Worm (Caenorhabditis elegans) whole organism, L1 larva: ENCODE results near the gene C06A1.6.
A peak's percentile ranks its signal among the peaks of the same experiment; 100 is the strongest.

Experiments used
- C04F5.9 ChIP-seq: sonication (generic microtip); optimal IDR thresholded peaks from 2 replicates; lab custom pipeline; 2016; ENCODE audit warnings: missing genetic modification characterization, missing compliant biosample characterization
- C16A3.4 ChIP-seq: fragments of 150-350 bp; optimal IDR thresholded peaks from 2 replicates; lab custom pipeline; 2014; ENCODE audit warnings: missing biosample characterization, missing genetic modification characterization
- Y116A8C.19 ChIP-seq: sonication (generic microtip); optimal IDR thresholded peaks from 2 replicates; lab custom pipeline; 2016; ENCODE audit warnings: missing compliant biosample characterization, missing genetic modification characterization, borderline replicate concordance
- aly-2 ChIP-seq: fragments of 150-350 bp; optimal IDR thresholded peaks from 2 replicates; lab custom pipeline; 2014; ENCODE audit warnings: missing biosample characterization, missing genetic modification characterization
- ceh-8 ChIP-seq: fragments of 200-800 bp; sonication (Bioruptor generic); optimal IDR thresholded peaks from 2 replicates; lab custom pipeline; 2018; ENCODE audit warnings: mild to moderate bottlenecking, missing genetic modification characterization, moderate library complexity, missing compliant biosample characterization
- ces-1 ChIP-seq: fragments of 150-350 bp; optimal IDR thresholded peaks from 2 replicates; lab custom pipeline; 2014; ENCODE audit warnings: missing biosample characterization, missing genetic modification reagents, missing genetic modification characterization
- efl-1 ChIP-seq, 4 experiments: fragments of 150-350 bp; optimal IDR thresholded peaks in 3 of 4; peaks in 1 of 4; 1 replicate in 1 of 4; 2 replicates in 3 of 4; lab custom pipeline; 2014; ENCODE audit warnings: missing biosample characterization in 2 of 4, missing genetic modification characterization in 2 of 4, missing genetic modification reagents in 2 of 4
- egl-27 ChIP-seq, 2 experiments: fragments of 150-350 bp in 1 of 2; sonication (generic microtip); optimal IDR thresholded peaks; 3 replicates each; lab custom pipeline; 2017 to 2018; ENCODE audit warnings: missing biosample characterization in 2 of 2, missing genetic modification characterization in 2 of 2, missing genetic modification reagents in 2 of 2
- elt-3 ChIP-seq, 6 experiments: fragments of 150-350 bp in 1 of 6; sonication (generic microtip); optimal IDR thresholded peaks; 2 replicates each; lab custom pipeline; 2017 to 2018; ENCODE audit warnings: missing biosample characterization in 6 of 6, missing genetic modification characterization in 6 of 6, inconsistent platforms in 1 of 6
- fkh-10 ChIP-seq: sonication (generic microtip); optimal IDR thresholded peaks from 2 replicates; lab custom pipeline; 2017; ENCODE audit warnings: missing biosample characterization, missing genetic modification reagents, missing genetic modification characterization
- fkh-8 ChIP-seq: sonication (generic microtip); optimal IDR thresholded peaks from 2 replicates; lab custom pipeline; 2016; ENCODE audit warnings: mild to moderate bottlenecking, missing genetic modification characterization, missing compliant biosample characterization
- hlh-17 ChIP-seq: fragments of 200-800 bp; sonication (Bioruptor generic); optimal IDR thresholded peaks from 2 replicates; lab custom pipeline; 2018; ENCODE audit warnings: missing genetic modification characterization, mild to moderate bottlenecking, missing compliant biosample characterization, moderate library complexity, borderline replicate concordance
- lin-35 ChIP-seq, 2 experiments: fragments of 150-350 bp; optimal IDR thresholded peaks; 2 replicates each; lab custom pipeline; 2014; ENCODE audit warnings: missing biosample characterization in 2 of 2, missing genetic modification characterization in 2 of 2, missing genetic modification reagents in 2 of 2
- lin-39 ChIP-seq: fragments of 150-350 bp; optimal IDR thresholded peaks from 2 replicates; lab custom pipeline; 2014; ENCODE audit warnings: missing biosample characterization, missing genetic modification reagents, missing genetic modification characterization
- lir-3 ChIP-seq: sonication (generic microtip); optimal IDR thresholded peaks from 2 replicates; lab custom pipeline; 2016; ENCODE audit warnings: mild to moderate bottlenecking, missing genetic modification characterization, moderate library complexity, missing compliant biosample characterization; ENCODE audit not compliant: poor library complexity
- mep-1 ChIP-seq: fragments of 150-350 bp; optimal IDR thresholded peaks from 2 replicates; lab custom pipeline; 2014; ENCODE audit warnings: missing biosample characterization, missing genetic modification characterization
- nhr-12 ChIP-seq: sonication (generic microtip); optimal IDR thresholded peaks from 2 replicates; lab custom pipeline; 2017; ENCODE audit warnings: missing biosample characterization, missing genetic modification characterization
- nhr-19 ChIP-seq: fragments of 200-800 bp; sonication (Bioruptor generic); conservative IDR thresholded peaks from 2 replicates; pipeline ENCODE4 v1.3.6; 2022; ENCODE audit warnings: missing genetic modification characterization, missing compliant biosample characterization
- nhr-20 ChIP-seq: sonication (generic microtip); optimal IDR thresholded peaks from 2 replicates; lab custom pipeline; 2016; ENCODE audit warnings: mild to moderate bottlenecking, missing genetic modification characterization, missing compliant biosample characterization
- nhr-237 ChIP-seq: fragments of 150-350 bp; optimal IDR thresholded peaks from 2 replicates; lab custom pipeline; 2014; ENCODE audit warnings: missing biosample characterization, missing genetic modification characterization
- nhr-28 ChIP-seq: fragments of 150-350 bp; optimal IDR thresholded peaks from 2 replicates; lab custom pipeline; 2014; ENCODE audit warnings: missing biosample characterization, missing genetic modification characterization
- nhr-47 ChIP-seq: sonication (generic microtip); optimal IDR thresholded peaks from 2 replicates; lab custom pipeline; 2016; ENCODE audit warnings: mild to moderate bottlenecking, missing genetic modification characterization, moderate library complexity, missing compliant biosample characterization
- nhr-71 ChIP-seq: sonication (generic microtip); optimal IDR thresholded peaks from 2 replicates; lab custom pipeline; 2016; ENCODE audit warnings: mild to moderate bottlenecking, missing genetic modification characterization, moderate library complexity, missing compliant biosample characterization
- nhr-85 ChIP-seq: sonication (generic microtip); peaks from one replicate; lab custom pipeline; 2016; ENCODE audit warnings: missing genetic modification characterization, inconsistent platforms, missing compliant biosample characterization
- skn-1 ChIP-seq: fragments of 150-350 bp; optimal IDR thresholded peaks from 2 replicates; lab custom pipeline; 2014; ENCODE audit warnings: missing biosample characterization, missing genetic modification characterization
- snpc-4 ChIP-seq: fragments of 150-350 bp; optimal IDR thresholded peaks from 2 replicates; lab custom pipeline; 2014; ENCODE audit warnings: missing biosample characterization, missing genetic modification characterization
- snu-23 ChIP-seq: sonication (generic microtip); optimal IDR thresholded peaks from 2 replicates; lab custom pipeline; 2016; ENCODE audit warnings: missing genetic modification characterization, missing compliant biosample characterization
- sox-4 ChIP-seq: sonication (generic microtip); optimal IDR thresholded peaks from 2 replicates; lab custom pipeline; 2016; ENCODE audit warnings: missing genetic modification characterization, missing compliant biosample characterization
- swsn-7 ChIP-seq: sonication (generic microtip); optimal IDR thresholded peaks from 2 replicates; lab custom pipeline; 2016; ENCODE audit warnings: missing genetic modification characterization, missing compliant biosample characterization
- tbx-2 ChIP-seq: sonication (generic microtip); optimal IDR thresholded peaks from 2 replicates; lab custom pipeline; 2016; ENCODE audit warnings: missing genetic modification characterization, missing compliant biosample characterization
- unc-130 ChIP-seq: fragments of 150-350 bp; optimal IDR thresholded peaks from 2 replicates; lab custom pipeline; 2017; ENCODE audit warnings: missing biosample characterization, missing genetic modification characterization, inconsistent platforms
- unc-30 ChIP-seq: sonication (generic microtip); optimal IDR thresholded peaks from 2 replicates; lab custom pipeline; 2017; ENCODE audit warnings: missing biosample characterization, missing genetic modification characterization
- unc-62 ChIP-seq: fragments of 150-350 bp; optimal IDR thresholded peaks from 2 replicates; lab custom pipeline; 2014; ENCODE audit warnings: missing biosample characterization, missing genetic modification reagents, missing genetic modification characterization
- unc-98 ChIP-seq: fragments of 200-800 bp; sonication (Bioruptor generic); IDR thresholded peaks from 2 replicates; pipeline ENCODE4 v1.3.6; 2022; ENCODE audit warnings: missing genetic modification characterization, missing compliant biosample characterization
- zag-1 ChIP-seq: fragments of 150-350 bp; optimal IDR thresholded peaks from 2 replicates; lab custom pipeline; 2014; ENCODE audit warnings: missing biosample characterization, missing genetic modification characterization
- ztf-11 ChIP-seq, 2 experiments: sonication (generic microtip); optimal IDR thresholded peaks; 2 replicates each; lab custom pipeline; 2016 to 2017; ENCODE audit warnings: missing genetic modification characterization in 2 of 2, missing biosample characterization in 1 of 2, missing compliant biosample characterization in 1 of 2

C06A1.6 gene

ce11 chrII:10584036-10584435 lies 19.6 kb upstream of the C06A1.6 start, which contains the start of gene algn-9:
Gene algn-9, plus strand, starts transcription at chrII:10584336.
- TF ChIP-seq nhr-71 (tag; lab: Kevin White, UChicago): no peak
- no peak for TF ChIP-seq nhr-20 (tag; lab: Kevin White, UChicago)
- no peak for TF ChIP-seq C16A3.4 (tag; lab: Kevin White, UChicago)
- no peak for TF ChIP-seq mep-1 (tag; lab: Kevin White, UChicago)
- no peak for TF ChIP-seq ces-1 (GFP tag; lab: Kevin White, UChicago)
- no peak for TF ChIP-seq aly-2 (tag; lab: Kevin White, UChicago)
- TF ChIP-seq nhr-237: no peak
- TF ChIP-seq hlh-17 (GFP tag; lab: Kevin White, UChicago): no peak
- TF ChIP-seq lin-35 (GFP tag; optimal IDR thresholded peaks at IDR 0.05; lab: Kevin White, UChicago): no peak
- TF ChIP-seq zag-1 (tag; lab: Kevin White, UChicago): no peak
- TF ChIP-seq lir-3: no peak
- no peak for TF ChIP-seq nhr-19 (GFP tag; lab: Robert Waterston, UW)
- no peak for TF ChIP-seq nhr-28 (tag; lab: Kevin White, UChicago)
- no peak for TF ChIP-seq fkh-10 (GFP tag; lab: Kevin White, UChicago)
- no peak for TF ChIP-seq ceh-8 (GFP tag; lab: Kevin White, UChicago)
- no peak for TF ChIP-seq efl-1 (optimal IDR thresholded peaks at IDR 0.05; lab: Kevin White, UChicago)
- TF ChIP-seq efl-1 (GFP tag; optimal IDR thresholded peaks at IDR 0.05 in 1 of 2; lab: Kevin White, UChicago): no peak
- TF ChIP-seq, all 84 proteins: peak for 0

- TF ChIP-seq nhr-47 (tag; lab: Kevin White, UChicago) (no peak), snpc-4 (tag; lab: Kevin White, UChicago) (no peak), sox-4 (tag; lab: Kevin White, UChicago) (no peak), lin-35 (GFP tag; optimal IDR thresholded peaks at IDR 0.05; lab: Kevin White, UChicago) (no peak), elt-3 (tag; optimal IDR thresholded peaks at IDR 0.05; lab: Kevin White, UChicago) (no peak), nhr-19 (GFP tag; lab: Robert Waterston, UW) (no peak), nhr-12 (tag; lab: Kevin White, UChicago) (no peak), unc-62 (GFP tag; lab: Kevin White, UChicago) (no peak), tbx-2 (tag; lab: Kevin White, UChicago) (no peak), unc-30 (tag; lab: Kevin White, UChicago) (no peak), nhr-85 (no peak), Y116A8C.19 (tag; lab: Kevin White, UChicago) (no peak), unc-130 (tag; lab: Kevin White, UChicago) (no peak), egl-27 (tag; optimal IDR thresholded peaks at IDR 0.05; lab: Kevin White, UChicago) (no peak), swsn-7 (no peak)
Observed at ce11 chrII:10582318-10582717, 17.8 kb upstream of the C06A1.6 start, which contains the start of gene mrps-22. Gene mrps-22, plus strand, starts transcription at chrII:10582618.

ce11 chrII:10580833-10581232 lies 16.4 kb upstream of the C06A1.6 start, which contains the start of gene dap-3:
Gene dap-3, plus strand, starts transcription at chrII:10581133.
- TF ChIP-seq sox-4 (tag; lab: Kevin White, UChicago) (no peak), snu-23 (GFP tag; lab: Kevin White, UChicago) (no peak), unc-98 (no peak), lin-39 (tag; lab: Kevin White, UChicago) (no peak), fkh-8 (no peak), egl-27 (tag; optimal IDR thresholded peaks at IDR 0.05; lab: Kevin White, UChicago) (no peak), skn-1 (tag; lab: Kevin White, UChicago) (no peak), nhr-47 (tag; lab: Kevin White, UChicago) (no peak), ztf-11 (tag; optimal IDR thresholded peaks at IDR 0.05; lab: Kevin White, UChicago) (no peak), C04F5.9 (tag; lab: Kevin White, UChicago) (no peak)

- no peak for TF ChIP-seq efl-1 (optimal IDR thresholded peaks at IDR 0.05; lab: Kevin White, UChicago)
- peak in 1 of 2 experiments; percentile 14 for TF ChIP-seq efl-1 (GFP tag; optimal IDR thresholded peaks at IDR 0.05 in 1 of 2; lab: Kevin White, UChicago)
- no peak for TF ChIP-seq C04F5.9 (tag; lab: Kevin White, UChicago)
Observed at ce11 chrII:10579655-10580054, 15.2 kb upstream of the C06A1.6 start, which contains the start of gene dohh-1. Gene dohh-1, plus strand, starts transcription at chrII:10579955.
